Worm (Caenorhabditis elegans) whole organism, L3 larva: ENCODE measurements around the gene F41B4.1.
A peak's percentile ranks its signal among the peaks of the same experiment; 100 is the strongest.

ENCODE experiments used
- R02D3.7 ChIP-seq: fragments of 150-350 bp; optimal IDR thresholded peaks from 2 replicates; lab custom pipeline; 2014; ENCODE audit warnings: missing biosample characterization, missing genetic modification characterization
- ZK546.5 ChIP-seq: sonication (generic microtip); optimal IDR thresholded peaks from 2 replicates; lab custom pipeline; 2017; ENCODE audit warnings: missing biosample characterization, missing genetic modification characterization
- aly-2 ChIP-seq: fragments of 150-350 bp; optimal IDR thresholded peaks from 2 replicates; lab custom pipeline; 2014; ENCODE audit warnings: missing biosample characterization, missing genetic modification characterization
- ama-1 ChIP-seq: fragments of 150-350 bp; optimal IDR thresholded peaks from 2 replicates; lab custom pipeline; 2018
- ceh-16 ChIP-seq: sonication (generic microtip); optimal IDR thresholded peaks from 2 replicates; lab custom pipeline; 2017; ENCODE audit warnings: missing biosample characterization, missing genetic modification characterization
- ceh-28 ChIP-seq: fragments of 150-350 bp; optimal IDR thresholded peaks from 2 replicates; lab custom pipeline; 2014; ENCODE audit warnings: missing biosample characterization, missing genetic modification reagents, missing genetic modification characterization
- ceh-82 ChIP-seq: fragments of 150-350 bp; optimal IDR thresholded peaks from 2 replicates; lab custom pipeline; 2014; ENCODE audit warnings: missing biosample characterization, missing genetic modification characterization
- ceh-9 ChIP-seq: sonication (generic microtip); optimal IDR thresholded peaks from 2 replicates; lab custom pipeline; 2018; ENCODE audit warnings: missing biosample characterization, missing genetic modification characterization
- daf-12 ChIP-seq: fragments of 150-350 bp; optimal IDR thresholded peaks from 2 replicates; lab custom pipeline; 2014; ENCODE audit warnings: missing biosample characterization, missing genetic modification reagents, missing genetic modification characterization
- egl-27 ChIP-seq: sonication (generic microtip); optimal IDR thresholded peaks from 4 replicates; lab custom pipeline; 2017; ENCODE audit warnings: missing biosample characterization, missing genetic modification reagents, missing genetic modification characterization
- egl-5 ChIP-seq: fragments of 150-350 bp; optimal IDR thresholded peaks from 2 replicates; lab custom pipeline; 2017; ENCODE audit warnings: missing biosample characterization, missing genetic modification reagents, missing genetic modification characterization, inconsistent platforms
- elt-1 ChIP-seq: fragments of 150-350 bp; optimal IDR thresholded peaks from 2 replicates; lab custom pipeline; 2014; ENCODE audit warnings: missing biosample characterization, missing genetic modification characterization
- elt-2 ChIP-seq: sonication (generic microtip); optimal IDR thresholded peaks from 2 replicates; lab custom pipeline; 2016; ENCODE audit warnings: missing genetic modification reagents, mild to moderate bottlenecking, missing genetic modification characterization, missing compliant biosample characterization
- elt-3 ChIP-seq, 3 experiments: fragments of 150-350 bp in 1 of 3; sonication (generic microtip) in 2 of 3; optimal IDR thresholded peaks; 2 replicates in 2 of 3; 4 replicates in 1 of 3; lab custom pipeline; 2014 to 2017; ENCODE audit warnings: missing biosample characterization in 3 of 3, missing genetic modification characterization in 3 of 3
- eor-1 ChIP-seq, 2 experiments: fragments of 150-350 bp; optimal IDR thresholded peaks; 2 replicates each; lab custom pipeline; 2014 to 2018; ENCODE audit warnings: missing biosample characterization in 2 of 2, missing genetic modification characterization in 2 of 2
- fkh-10 ChIP-seq: sonication (generic microtip); optimal IDR thresholded peaks from 2 replicates; lab custom pipeline; 2017; ENCODE audit warnings: missing biosample characterization, missing genetic modification reagents, missing genetic modification characterization
- fkh-2 ChIP-seq: fragments of 150-350 bp; optimal IDR thresholded peaks from 2 replicates; lab custom pipeline; 2014; ENCODE audit warnings: missing biosample characterization, missing genetic modification reagents, missing genetic modification characterization
- fos-1 ChIP-seq: fragments of 150-350 bp; optimal IDR thresholded peaks from 2 replicates; lab custom pipeline; 2014; ENCODE audit warnings: missing biosample characterization, missing genetic modification characterization
- hmg-11 ChIP-seq: sonication (generic microtip); optimal IDR thresholded peaks from 2 replicates; lab custom pipeline; 2016; ENCODE audit warnings: missing genetic modification characterization, missing compliant biosample characterization
- jun-1 ChIP-seq: fragments of 150-350 bp; optimal IDR thresholded peaks from 2 replicates; lab custom pipeline; 2014; ENCODE audit warnings: missing biosample characterization, missing genetic modification reagents, missing genetic modification characterization
- lin-15B ChIP-seq: fragments of 150-350 bp; optimal IDR thresholded peaks from 2 replicates; lab custom pipeline; 2014; ENCODE audit warnings: missing biosample characterization, missing genetic modification characterization
- lin-39 ChIP-seq: fragments of 150-350 bp; optimal IDR thresholded peaks from 2 replicates; lab custom pipeline; 2018; ENCODE audit warnings: missing biosample characterization, missing genetic modification reagents, missing genetic modification characterization
- lsy-12 ChIP-seq: sonication (generic microtip); optimal IDR thresholded peaks from 2 replicates; lab custom pipeline; 2016; ENCODE audit warnings: mild to moderate bottlenecking, missing genetic modification characterization, missing compliant biosample characterization
- mdl-1 ChIP-seq: fragments of 150-350 bp; optimal IDR thresholded peaks from 2 replicates; lab custom pipeline; 2014; ENCODE audit warnings: missing biosample characterization, missing genetic modification characterization
- mml-1 ChIP-seq: fragments of 150-350 bp; sonication (generic microtip); optimal IDR thresholded peaks from 3 replicates; lab custom pipeline; 2014; ENCODE audit warnings: missing biosample characterization, missing genetic modification characterization
- nfya-1 ChIP-seq: sonication (generic microtip); optimal IDR thresholded peaks from 2 replicates; lab custom pipeline; 2017; ENCODE audit warnings: missing genetic modification characterization, mild to moderate bottlenecking, missing compliant biosample characterization, antibody characterized with exemption, moderate library complexity; ENCODE audit not compliant: insufficient read depth
- nhr-11 ChIP-seq: fragments of 150-350 bp; optimal IDR thresholded peaks from 2 replicates; lab custom pipeline; 2014; ENCODE audit warnings: missing biosample characterization, missing genetic modification characterization
- nhr-12 ChIP-seq: fragments of 150-350 bp; optimal IDR thresholded peaks from 2 replicates; lab custom pipeline; 2014; ENCODE audit warnings: missing biosample characterization, missing genetic modification characterization
- nhr-23 ChIP-seq: fragments of 150-350 bp; optimal IDR thresholded peaks from 2 replicates; lab custom pipeline; 2014; ENCODE audit warnings: missing biosample characterization, missing genetic modification reagents, missing genetic modification characterization
- nhr-237 ChIP-seq: fragments of 150-350 bp; optimal IDR thresholded peaks from 2 replicates; lab custom pipeline; 2014; ENCODE audit warnings: missing biosample characterization, missing genetic modification characterization
- nhr-25 ChIP-seq: sonication (generic microtip); optimal IDR thresholded peaks from 2 replicates; lab custom pipeline; 2017; ENCODE audit warnings: missing biosample characterization, missing genetic modification characterization
- nhr-28 ChIP-seq: fragments of 150-350 bp; optimal IDR thresholded peaks from 2 replicates; lab custom pipeline; 2014; ENCODE audit warnings: missing biosample characterization, missing genetic modification characterization
- nhr-43 ChIP-seq: sonication (generic microtip); optimal IDR thresholded peaks from 2 replicates; lab custom pipeline; 2016; ENCODE audit warnings: mild to moderate bottlenecking, missing genetic modification characterization, missing compliant biosample characterization; ENCODE audit not compliant: poor library complexity, severe bottlenecking
- nhr-67 ChIP-seq: fragments of 150-350 bp; optimal IDR thresholded peaks from 2 replicates; lab custom pipeline; 2014; ENCODE audit warnings: missing biosample characterization, missing genetic modification characterization
- nhr-76 ChIP-seq: fragments of 150-350 bp; sonication (generic microtip); optimal IDR thresholded peaks from 5 replicates; lab custom pipeline; 2014; ENCODE audit warnings: missing biosample characterization, missing genetic modification characterization
- nhr-77 ChIP-seq: fragments of 150-350 bp; optimal IDR thresholded peaks from 2 replicates; lab custom pipeline; 2014; ENCODE audit warnings: missing biosample characterization, missing genetic modification characterization
- pha-4 ChIP-seq: fragments of 150-350 bp; optimal IDR thresholded peaks from 2 replicates; lab custom pipeline; 2014; ENCODE audit warnings: missing biosample characterization, missing genetic modification reagents, missing genetic modification characterization
- pqm-1 ChIP-seq: fragments of 150-350 bp; optimal IDR thresholded peaks from 2 replicates; lab custom pipeline; 2017; ENCODE audit warnings: missing biosample characterization, missing genetic modification characterization, inconsistent platforms
- sea-2 ChIP-seq: fragments of 150-350 bp; sonication (generic microtip); optimal IDR thresholded peaks from 4 replicates; lab custom pipeline; 2014; ENCODE audit warnings: missing biosample characterization, missing genetic modification reagents, missing genetic modification characterization
- skn-1 ChIP-seq: fragments of 150-350 bp; optimal IDR thresholded peaks from 2 replicates; lab custom pipeline; 2014; ENCODE audit warnings: missing biosample characterization, missing genetic modification characterization
- snpc-4 ChIP-seq: fragments of 150-350 bp; optimal IDR thresholded peaks from 2 replicates; lab custom pipeline; 2014; ENCODE audit warnings: missing biosample characterization, missing genetic modification characterization
- tbx-2 ChIP-seq: sonication (generic microtip); optimal IDR thresholded peaks from 2 replicates; lab custom pipeline; 2016; ENCODE audit warnings: mild to moderate bottlenecking, missing genetic modification characterization, missing compliant biosample characterization
- unc-39 ChIP-seq: sonication (generic microtip); optimal IDR thresholded peaks from 4 replicates; lab custom pipeline; 2017; ENCODE audit warnings: missing biosample characterization, missing genetic modification characterization
- zag-1 ChIP-seq: fragments of 150-350 bp; optimal IDR thresholded peaks from 2 replicates; lab custom pipeline; 2014; ENCODE audit warnings: missing biosample characterization, missing genetic modification characterization
- ztf-11 ChIP-seq: fragments of 150-350 bp; optimal IDR thresholded peaks from 2 replicates; lab custom pipeline; 2014; ENCODE audit warnings: missing biosample characterization, missing genetic modification characterization
- ztf-4 ChIP-seq: fragments of 150-350 bp; optimal IDR thresholded peaks from 2 replicates; lab custom pipeline; 2014; ENCODE audit warnings: missing biosample characterization, missing genetic modification characterization

The F41B4.1 gene

DNA sequence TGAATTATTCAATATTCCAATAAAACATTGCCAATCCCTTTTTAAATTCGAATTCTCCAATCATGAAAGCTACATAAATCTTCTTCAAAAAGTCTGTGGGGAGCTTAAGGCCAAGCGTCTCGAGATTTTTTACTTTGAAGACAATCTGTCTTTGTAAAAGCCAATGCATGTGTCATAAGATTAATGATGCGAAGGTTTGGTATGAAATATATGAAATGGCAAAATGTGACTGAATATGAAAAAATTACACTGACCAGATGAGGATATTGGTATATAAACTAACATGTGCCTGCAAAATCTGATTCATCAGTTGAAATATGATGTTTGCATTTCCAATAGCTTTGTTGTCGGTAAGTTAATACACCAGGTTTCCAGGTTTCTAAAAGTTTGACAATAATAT, 20.3 kb upstream of the F41B4.1 start, which contains the start of gene C53B7.2:
TSS of gene C53B7.2 (plus strand) at position 301 of the 400 bp plus-strand sequence.
- TF ChIP-seq skn-1 (no peak), hmg-11 (tag; lab: Kevin White, UChicago) (no peak), elt-2 (no peak), unc-39 (tag; lab: Kevin White, UChicago) (no peak), nhr-77 (tag; lab: Kevin White, UChicago) (no peak), pha-4 (tag; lab: Kevin White, UChicago) (no peak), R02D3.7 (tag; lab: Kevin White, UChicago) (no peak), lin-15B (tag; lab: Kevin White, UChicago) (no peak), pqm-1 (tag; lab: Kevin White, UChicago) (no peak), aly-2 (tag; lab: Kevin White, UChicago) (no peak), nfya-1 (tag; lab: Kevin White, UChicago) (no peak), mml-1 (no peak)
- TF ChIP-seq, all 47 proteins: peak for 0

DNA sequence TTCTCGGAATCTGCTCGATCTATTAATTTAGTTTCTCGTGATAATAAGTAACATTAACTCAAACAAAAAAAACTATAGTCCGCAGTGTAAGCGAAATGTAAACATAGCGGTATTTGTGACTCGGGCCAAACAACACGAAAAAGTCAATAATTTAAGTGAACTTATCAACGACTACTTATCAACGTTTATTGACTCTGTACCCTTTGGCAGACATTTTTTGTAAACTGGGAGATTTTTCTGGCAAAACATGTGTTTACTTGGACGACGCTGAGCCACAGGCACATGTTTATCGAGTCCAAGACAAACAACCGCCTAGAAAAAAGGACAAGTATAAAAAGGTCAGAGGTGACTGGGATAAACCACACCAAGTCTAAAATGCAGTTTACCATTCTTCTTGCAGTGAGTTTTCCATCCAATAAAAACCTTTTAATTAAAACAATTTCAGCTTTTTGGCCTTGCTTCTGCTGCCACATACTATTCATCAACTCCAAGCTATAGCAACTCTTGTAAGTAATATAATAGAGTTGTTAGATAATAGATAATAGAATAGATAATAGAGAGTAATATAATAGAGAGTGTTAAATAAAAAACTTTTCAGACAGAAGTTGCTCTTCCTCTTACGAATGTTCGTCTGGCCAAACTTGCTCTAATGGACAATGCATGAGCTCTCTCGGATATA, 18.9 kb upstream of the F41B4.1 start, which contains the start of gene C53B7.3:
TSS of gene C53B7.3 (plus strand) at position 362 of the 679 bp plus-strand sequence.
- TF ChIP-seq pha-4 (tag; lab: Kevin White, UChicago) (peak; percentile 95), eor-1 (tag; optimal IDR thresholded peaks at IDR 0.05; lab: Kevin White, UChicago) (no peak)

DNA sequence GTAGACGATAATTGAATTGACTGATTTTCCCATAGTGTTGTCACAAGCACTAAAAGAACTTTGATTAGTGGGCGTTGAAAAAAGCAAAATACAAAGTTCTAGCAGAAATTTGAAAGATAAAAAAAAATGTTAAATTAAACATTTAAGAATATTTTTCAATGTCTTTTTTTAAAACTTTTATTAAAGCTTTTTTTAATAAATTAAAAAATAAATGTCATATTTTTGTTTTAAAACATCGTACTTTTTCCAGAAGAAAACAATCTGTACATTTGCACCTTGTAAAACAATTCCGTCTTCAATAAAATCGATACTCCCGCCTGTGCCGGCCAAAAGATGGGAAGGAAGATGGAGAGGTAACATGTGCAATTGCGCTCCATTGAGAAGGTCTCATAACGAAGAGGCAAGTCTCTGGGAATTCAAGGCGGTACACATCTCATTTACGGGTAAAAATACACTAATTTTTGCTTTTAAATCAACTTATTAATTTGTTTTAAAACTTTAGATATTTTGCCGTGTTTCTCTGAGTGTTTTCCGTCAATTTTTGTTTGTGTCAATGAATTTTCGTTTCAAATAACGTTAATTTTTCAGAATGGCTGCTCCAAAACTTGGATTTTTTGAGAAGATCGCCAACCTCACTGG, 15.1 kb upstream of the F41B4.1 start, which contains the start of the genes glr-6 and asg-2:
TSS of gene glr-6 (minus strand) at position 51 of the 639 bp plus-strand sequence.
TSS of gene asg-2 (plus strand) at position 589 of the 639 bp plus-strand sequence.
- TF ChIP-seq nhr-237 (tag; lab: Kevin White, UChicago), result no peak
- TF ChIP-seq nhr-11 (tag; lab: Kevin White, UChicago), result no peak
- no peak for TF ChIP-seq nhr-28 (tag; lab: Kevin White, UChicago)
- no peak for TF ChIP-seq ztf-4 (tag; lab: Kevin White, UChicago)
- TF ChIP-seq daf-12 (tag; lab: Kevin White, UChicago), result no peak
- TF ChIP-seq aly-2 (tag; lab: Kevin White, UChicago), result no peak
- no peak for TF ChIP-seq ZK546.5 (tag; lab: Kevin White, UChicago)
- no peak for TF ChIP-seq ceh-9 (tag; lab: Kevin White, UChicago)
- TF ChIP-seq ztf-11 (tag; lab: Kevin White, UChicago), result no peak
- TF ChIP-seq sea-2 (GFP tag; lab: Kevin White, UChicago), result no peak
- TF ChIP-seq nhr-25 (tag; lab: Kevin White, UChicago), result peak; percentile 86
- no peak for TF ChIP-seq elt-1 (tag; lab: Kevin White, UChicago)
- peak; percentile 49 for TF ChIP-seq ama-1
- peak; percentile 41 for TF ChIP-seq tbx-2 (tag; lab: Kevin White, UChicago)
- no peak for TF ChIP-seq fkh-10
- no peak for TF ChIP-seq unc-39 (tag; lab: Kevin White, UChicago)
- TF ChIP-seq nhr-23 (tag; lab: Kevin White, UChicago), result peak; percentile 93
- TF ChIP-seq elt-3 (tag; optimal IDR thresholded peaks at IDR 0.05; lab: Kevin White, UChicago), result no peak
- TF ChIP-seq egl-5 (tag; lab: Kevin White, UChicago), result peak; percentile 70
- peak; percentile 28 for TF ChIP-seq lsy-12 (tag; lab: Kevin White, UChicago)
- peak; percentile 90 for TF ChIP-seq lin-39
- TF ChIP-seq mdl-1 (tag; lab: Kevin White, UChicago), result no peak
- TF ChIP-seq fkh-2 (tag; lab: Kevin White, UChicago), result no peak
- no peak for TF ChIP-seq fos-1 (tag; lab: Kevin White, UChicago)
- TF ChIP-seq lin-15B (tag; lab: Kevin White, UChicago), result peak; percentile 95
- peak; percentile 68 for TF ChIP-seq pqm-1 (tag; lab: Kevin White, UChicago)
- peak; percentile 22 for TF ChIP-seq nhr-43 (tag; lab: Kevin White, UChicago)
- peak; percentile 75 for TF ChIP-seq hmg-11 (tag; lab: Kevin White, UChicago)
- peak; percentile 79 for TF ChIP-seq R02D3.7 (tag; lab: Kevin White, UChicago)
- TF ChIP-seq ceh-16 (tag; lab: Kevin White, UChicago), result no peak
- TF ChIP-seq nhr-12 (tag; lab: Kevin White, UChicago), result no peak
- TF ChIP-seq nhr-67 (tag; lab: Kevin White, UChicago), result no peak
- TF ChIP-seq jun-1 (tag; lab: Kevin White, UChicago), result peak; percentile 79
- no peak for TF ChIP-seq zag-1 (tag; lab: Kevin White, UChicago)
- TF ChIP-seq egl-27, result peak; percentile 32
- peak; percentile 62 for TF ChIP-seq snpc-4 (tag; lab: Kevin White, UChicago)
- TF ChIP-seq ceh-28 (tag; lab: Kevin White, UChicago), result peak; percentile 88
- TF ChIP-seq mml-1, result no peak
- no peak for TF ChIP-seq nhr-76
- TF ChIP-seq ceh-82 (tag; lab: Kevin White, UChicago), result no peak
- TF ChIP-seq nhr-77 (tag; lab: Kevin White, UChicago), result no peak
- peak; percentile 58 for TF ChIP-seq elt-2
- TF ChIP-seq nfya-1 (tag; lab: Kevin White, UChicago), result peak; percentile 87
- no peak for TF ChIP-seq eor-1 (tag; optimal IDR thresholded peaks at IDR 0.05; lab: Kevin White, UChicago)
